Fruit fly (Drosophila melanogaster): Measurements from ENCODE around the gene gudu.

The gudu gene

dm6 chr2L:7422429-7423283 is 34.3 kb downstream of the gudu start (continued):
- no peak for TF ChIP-seq row (GFP tag; IDR thresholded peaks at IDR 0.05)
- no peak for TF ChIP-seq CG12942 (GFP tag; optimal IDR thresholded peaks at IDR 0.05)
- TF ChIP-seq H2.0 (GFP tag; IDR thresholded peaks at IDR 0.05): 0 out of 2 replicates have a peak, but pooled peaks have one; percentile 23
- peak; percentile 34 for TF ChIP-seq CG18262 (tag; optimal IDR thresholded peaks at IDR 0.05)
- no peak for TF ChIP-seq CG17385 (GFP tag; optimal IDR thresholded peaks at IDR 0.05)
- TF ChIP-seq CG7987 (GFP tag; optimal IDR thresholded peaks at IDR 0.05): no peak
- no peak for TF ChIP-seq CG31441 (GFP tag; IDR thresholded peaks at IDR 0.05)
- no peak for TF ChIP-seq CHES-1-like (GFP tag; optimal IDR thresholded peaks at IDR 0.05)
- no peak for TF ChIP-seq Dref (GFP tag; IDR thresholded peaks at IDR 0.05)
- peak; percentile 55 for TF ChIP-seq cg (GFP tag; optimal IDR thresholded peaks at IDR 0.05)
- no peak for TF ChIP-seq luna (GFP tag; optimal IDR thresholded peaks at IDR 0.05)
- TF ChIP-seq MTF-1 (GFP tag; optimal IDR thresholded peaks at IDR 0.05; ENCODE audit: borderline replicate concordance): no peak
- TF ChIP-seq BtbVII (GFP tag; optimal IDR thresholded peaks at IDR 0.05): no peak
- TF ChIP-seq CG15696 (tag; optimal IDR thresholded peaks at IDR 0.05): no peak
- no peak for TF ChIP-seq ftz-f1 (GFP tag; optimal IDR thresholded peaks at IDR 0.05)
- TF ChIP-seq vvl (GFP tag; IDR thresholded peaks at IDR 0.05): no peak
- no peak for TF ChIP-seq CG34422 (GFP tag; IDR thresholded peaks at IDR 0.05)
- no peak for TF ChIP-seq Dp (GFP tag; optimal IDR thresholded peaks at IDR 0.05)
- no peak for TF ChIP-seq Hr78 (GFP tag; optimal IDR thresholded peaks at IDR 0.05)
- no peak for TF ChIP-seq CG10267 (tag; optimal IDR thresholded peaks at IDR 0.05)
- no peak for TF ChIP-seq CG6254 (GFP tag; optimal IDR thresholded peaks at IDR 0.05)
- TF ChIP-seq D (optimal IDR thresholded peaks at IDR 0.05): no peak
- no peak for TF ChIP-seq D (GFP tag; optimal IDR thresholded peaks at IDR 0.05)
- TF ChIP-seq HLH54F (GFP tag; optimal IDR thresholded peaks at IDR 0.05): no peak
- TF ChIP-seq CG10565 (GFP tag; optimal IDR thresholded peaks at IDR 0.05): no peak
- no peak for TF ChIP-seq trh (GFP tag; optimal IDR thresholded peaks at IDR 0.05)
- TF ChIP-seq Taf1 (GFP tag; IDR thresholded peaks at IDR 0.05): no peak
- TF ChIP-seq ATbp (GFP tag; optimal IDR thresholded peaks at IDR 0.05): peak; percentile 22
- TF ChIP-seq salm (tag; optimal IDR thresholded peaks at IDR 0.05): no peak
- no peak for TF ChIP-seq CG31388 (GFP tag; optimal IDR thresholded peaks at IDR 0.05)
- no peak for TF ChIP-seq CG31365 (tag; optimal IDR thresholded peaks at IDR 0.05)
- no peak for TF ChIP-seq Chrac-16 (GFP tag; optimal IDR thresholded peaks at IDR 0.05)
- TF ChIP-seq Gsc (GFP tag; IDR thresholded peaks at IDR 0.05): no peak
- TF ChIP-seq ssp (GFP tag; IDR thresholded peaks at IDR 0.05): 0 out of 2 replicates have a peak, but pooled peaks have one; percentile 6
- TF ChIP-seq CG16779 (GFP tag; IDR thresholded peaks at IDR 0.05): no peak
- no peak for TF ChIP-seq pnt (GFP tag; optimal IDR thresholded peaks at IDR 0.05)
- no peak for TF ChIP-seq prd (optimal IDR thresholded peaks at IDR 0.05)
- no peak for TF ChIP-seq prd (GFP tag; IDR thresholded peaks at IDR 0.05)
- no peak for TF ChIP-seq schlank (tag; optimal IDR thresholded peaks at IDR 0.05)
- TF ChIP-seq CG16813 (GFP tag; IDR thresholded peaks at IDR 0.05; ENCODE audit: partially characterized antibody): no peak
- no peak for TF ChIP-seq fd102C (GFP tag; optimal IDR thresholded peaks at IDR 0.05)
- TF ChIP-seq Sry-β (GFP tag; optimal IDR thresholded peaks at IDR 0.05): no peak
- TF ChIP-seq Sox102F (GFP tag; optimal IDR thresholded peaks at IDR 0.05): peak; percentile 14
- no peak for TF ChIP-seq jigr1 (GFP tag; IDR thresholded peaks at IDR 0.05)
- no peak for TF ChIP-seq gcm2 (GFP tag; optimal IDR thresholded peaks at IDR 0.05)
- TF ChIP-seq usp (GFP tag; optimal IDR thresholded peaks at IDR 0.05): no peak
- no peak for TF ChIP-seq sqz (GFP tag; optimal IDR thresholded peaks at IDR 0.05)
- TF ChIP-seq CG31224 (GFP tag; IDR thresholded peaks at IDR 0.05): no peak
- TF ChIP-seq Nf-YA (GFP tag; IDR thresholded peaks at IDR 0.05): no peak
- TF ChIP-seq CG32532 (GFP tag; IDR thresholded peaks at IDR 0.05): no peak

Data from whole organism, embryonic.